Fruit fly (Drosophila melanogaster) whole organism, embryonic: ENCODE measurements around the gene Eig71Ed.

ENCODE experiments used
- Awh ChIP-seq: fragments of 200-800 bp; sonication (Bioruptor generic); IDR thresholded peaks from 2 replicates; pipeline ENCODE4, ENCODE4 v1.3.6; 2022; ENCODE audit warnings: missing biosample characterization, missing genetic modification characterization
- CG11398 ChIP-seq: fragments of 200-800 bp; sonication (Bioruptor generic); optimal IDR thresholded peaks from 2 replicates; lab custom pipeline; 2016; ENCODE audit warnings: missing biosample characterization, missing genetic modification characterization
- CG11696 ChIP-seq: fragments of 200-800 bp; sonication (Bioruptor generic); IDR thresholded peaks from 2 replicates; pipeline ENCODE4 v1.3.6; 2022; ENCODE audit warnings: missing biosample characterization, missing genetic modification characterization
- CG12769 ChIP-seq: fragments of 200-800 bp; sonication (Bioruptor generic); optimal IDR thresholded peaks from 2 replicates; lab custom pipeline; 2019; ENCODE audit warnings: missing biosample characterization, mild to moderate bottlenecking, missing genetic modification characterization, moderate library complexity
- CG14441 ChIP-seq: fragments of 200-800 bp; sonication (Bioruptor generic); IDR thresholded peaks from 2 replicates; pipeline ENCODE4 v1.3.6; 2022; ENCODE audit warnings: missing biosample characterization, missing genetic modification characterization
- CG15269 ChIP-seq: fragments of 200-800 bp; sonication (Bioruptor generic); optimal IDR thresholded peaks from 2 replicates; lab custom pipeline; 2018; ENCODE audit warnings: missing biosample characterization, mild to moderate bottlenecking, missing genetic modification characterization, moderate library complexity
- CG16863 ChIP-seq: fragments of 200-800 bp; sonication (Bioruptor generic); optimal IDR thresholded peaks from 3 replicates; lab custom pipeline; 2016; ENCODE audit warnings: missing biosample characterization, missing genetic modification characterization
- CG18764 ChIP-seq: fragments of 200-800 bp; sonication (Bioruptor generic); optimal IDR thresholded peaks from 3 replicates; lab custom pipeline; 2016; ENCODE audit warnings: missing biosample characterization, missing genetic modification characterization
- CG30431 ChIP-seq: fragments of 200-800 bp; sonication (Bioruptor generic); optimal IDR thresholded peaks from 2 replicates; lab custom pipeline; 2017; ENCODE audit warnings: missing biosample characterization, missing genetic modification characterization
- CG4360 ChIP-seq: fragments of 200-800 bp; sonication (Bioruptor generic); IDR thresholded peaks from 2 replicates; pipeline ENCODE4 v1.3.6; 2022; ENCODE audit warnings: missing biosample characterization, missing genetic modification characterization
- CG6854 ChIP-seq: fragments of 200-800 bp; sonication (Bioruptor generic); optimal IDR thresholded peaks from 3 replicates; lab custom pipeline; 2017; ENCODE audit warnings: missing biosample characterization, mild to moderate bottlenecking, missing genetic modification characterization
- CG7745 ChIP-seq: fragments of 200-800 bp; sonication (Bioruptor generic); optimal IDR thresholded peaks from 2 replicates; lab custom pipeline; 2018; ENCODE audit warnings: missing biosample characterization, mild to moderate bottlenecking, missing genetic modification characterization, moderate library complexity
- CG7786 ChIP-seq: fragments of 200-800 bp; sonication (Bioruptor generic); optimal IDR thresholded peaks from 2 replicates; lab custom pipeline; 2016; ENCODE audit warnings: missing biosample characterization, missing genetic modification characterization
- CG8281 ChIP-seq: fragments of 200-800 bp; sonication (Bioruptor generic); optimal IDR thresholded peaks from 2 replicates; lab custom pipeline; 2018; ENCODE audit warnings: missing biosample characterization, mild to moderate bottlenecking, missing genetic modification characterization, moderate library complexity
- CG8388 ChIP-seq: fragments of 200-800 bp; sonication (Bioruptor generic); optimal IDR thresholded peaks from 2 replicates; lab custom pipeline; 2019; ENCODE audit warnings: missing biosample characterization, mild to moderate bottlenecking, missing genetic modification characterization, moderate library complexity
- E2f1 ChIP-seq: fragments of 200-800 bp; sonication (Bioruptor generic); IDR thresholded peaks from 2 replicates; pipeline ENCODE4 v1.3.6; 2022; ENCODE audit warnings: missing biosample characterization, missing genetic modification characterization
- Hand ChIP-seq: fragments of 200-800 bp; sonication (Bioruptor generic); optimal IDR thresholded peaks from 2 replicates; lab custom pipeline; 2017; ENCODE audit warnings: mild to moderate bottlenecking, missing biosample characterization, missing genetic modification reagents, missing genetic modification characterization
- HmgD ChIP-seq: fragments of 200-800 bp; sonication (Bioruptor generic); optimal IDR thresholded peaks from 3 replicates; lab custom pipeline; 2016; ENCODE audit warnings: missing biosample characterization, missing genetic modification characterization
- Hr78 ChIP-seq, 2 experiments: fragments of 200-800 bp in 1 of 2; fragments of >200 bp in 1 of 2; sonication (Bioruptor generic) in 1 of 2; optimal IDR thresholded peaks; 2 replicates each; lab custom pipeline; 2017 to 2019; ENCODE audit warnings: missing biosample characterization in 2 of 2, missing genetic modification characterization in 2 of 2, mild to moderate bottlenecking in 1 of 2, moderate library complexity in 1 of 2
- Myb ChIP-seq: fragments of 200-800 bp; sonication (Bioruptor generic); optimal IDR thresholded peaks from 2 replicates; lab custom pipeline; 2016; ENCODE audit warnings: missing biosample characterization, missing genetic modification characterization
- Oaz ChIP-seq: fragments of 200-800 bp; sonication (Bioruptor generic); IDR thresholded peaks from 2 replicates; pipeline ENCODE4 v1.3.6; 2022; ENCODE audit warnings: missing biosample characterization, missing genetic modification characterization
- Ravus ChIP-seq: fragments of 200-800 bp; sonication (Bioruptor generic); IDR thresholded peaks from 2 replicates; pipeline ENCODE4 v1.3.6; 2022; ENCODE audit warnings: missing biosample characterization, missing genetic modification characterization
- Scr ChIP-seq: fragments of 200-800 bp; sonication (Bioruptor generic); IDR thresholded peaks from 2 replicates; pipeline ENCODE4 v1.3.6; 2022; ENCODE audit warnings: missing biosample characterization, missing genetic modification characterization; ENCODE audit not compliant: partially characterized antibody
- Sox102F ChIP-seq: fragments of 200-800 bp; sonication (Bioruptor generic); optimal IDR thresholded peaks from 2 replicates; lab custom pipeline; 2018; ENCODE audit warnings: missing biosample characterization, mild to moderate bottlenecking, missing genetic modification characterization, moderate library complexity
- Taf1 ChIP-seq: fragments of 200-800 bp; sonication (Bioruptor generic); IDR thresholded peaks from 2 replicates; pipeline ENCODE4 v1.3.6; 2022; ENCODE audit warnings: missing biosample characterization, missing genetic modification characterization
- Xrp1 ChIP-seq: fragments of 200-800 bp; sonication (Bioruptor generic); IDR thresholded peaks from 2 replicates; pipeline ENCODE4 v1.3.6; 2022; ENCODE audit warnings: missing biosample characterization, missing genetic modification characterization
- abd-A ChIP-seq: fragments of 200-800 bp; sonication (Bioruptor generic); optimal IDR thresholded peaks from 3 replicates; lab custom pipeline; 2019; ENCODE audit warnings: missing biosample characterization, mild to moderate bottlenecking, missing genetic modification characterization, moderate library complexity
- cg ChIP-seq: fragments of 200-800 bp; sonication (Bioruptor generic); optimal IDR thresholded peaks from 3 replicates; lab custom pipeline; 2019; ENCODE audit warnings: missing biosample characterization, mild to moderate bottlenecking, missing genetic modification characterization, moderate library complexity
- chinmo ChIP-seq: fragments of 200-800 bp; sonication (Bioruptor generic); IDR thresholded peaks from 4 replicates; pipeline ENCODE4 v1.3.6; 2022; ENCODE audit warnings: missing biosample characterization, missing genetic modification characterization; ENCODE audit not compliant: partially characterized antibody
- ci ChIP-seq: fragments of 200-800 bp; sonication (Bioruptor generic); IDR thresholded peaks from 3 replicates; pipeline ENCODE4 v1.3.6; 2022; ENCODE audit warnings: missing biosample characterization, missing genetic modification characterization
- crol ChIP-seq: fragments of 200-800 bp; sonication (Bioruptor generic); IDR thresholded peaks from 2 replicates; pipeline ENCODE4 v1.3.6; 2022; ENCODE audit warnings: missing biosample characterization, missing genetic modification characterization
- danr ChIP-seq: fragments of 200-800 bp; sonication (Bioruptor generic); IDR thresholded peaks from 2 replicates; pipeline ENCODE4 v1.3.6; 2022; ENCODE audit warnings: missing biosample characterization, missing genetic modification characterization
- ind ChIP-seq: fragments of 200-800 bp; sonication (Bioruptor generic); optimal IDR thresholded peaks from 3 replicates; lab custom pipeline; 2016; ENCODE audit warnings: missing biosample characterization, missing genetic modification characterization
- kni ChIP-seq: fragments of 200-800 bp; sonication (Bioruptor generic); optimal IDR thresholded peaks from 3 replicates; lab custom pipeline; 2017; ENCODE audit warnings: mild to moderate bottlenecking, missing biosample characterization, missing genetic modification reagents, missing genetic modification characterization
- lola ChIP-seq, 3 experiments: fragments of >200 bp in 2 of 3; fragments of 200-800 bp in 1 of 3; sonication (Bioruptor generic) in 1 of 3; optimal IDR thresholded peaks; 2 replicates each; lab custom pipeline; 2017 to 2019; ENCODE audit warnings: missing biosample characterization in 3 of 3, missing genetic modification characterization in 3 of 3, mild to moderate bottlenecking in 1 of 3, moderate library complexity in 1 of 3
- oc ChIP-seq: fragments of 200-800 bp; sonication (Bioruptor generic); optimal IDR thresholded peaks from 2 replicates; lab custom pipeline; 2018; ENCODE audit warnings: missing biosample characterization, mild to moderate bottlenecking, missing genetic modification characterization, moderate library complexity
- pb ChIP-seq: fragments of 200-800 bp; sonication (Bioruptor generic); optimal IDR thresholded peaks from 3 replicates; lab custom pipeline; 2016; ENCODE audit warnings: missing biosample characterization, missing genetic modification characterization
- pnt ChIP-seq: fragments of 200-800 bp; sonication (Bioruptor generic); optimal IDR thresholded peaks from 3 replicates; lab custom pipeline; 2016; ENCODE audit warnings: missing biosample characterization, missing genetic modification characterization
- sd ChIP-seq: fragments of 200-800 bp; sonication (Bioruptor generic); optimal IDR thresholded peaks from 3 replicates; lab custom pipeline; 2018; ENCODE audit warnings: missing biosample characterization, mild to moderate bottlenecking, missing genetic modification characterization, moderate library complexity
- usp ChIP-seq: fragments of >200 bp; optimal IDR thresholded peaks from 2 replicates; lab custom pipeline; 2017; ENCODE audit warnings: missing biosample characterization, missing genetic modification characterization
- vvl ChIP-seq: fragments of 200-800 bp; sonication (Bioruptor generic); IDR thresholded peaks from 2 replicates; pipeline ENCODE4 v1.3.6; 2022; ENCODE audit warnings: missing biosample characterization, missing genetic modification characterization

Eig71Ed gene

dm6 chr3L:15700338-15700966 is 48.1 kb downstream of the Eig71Ed start (continued):
- no peak for TF ChIP-seq CG16863
- TF ChIP-seq Sox102F = no peak
- no peak for TF ChIP-seq pnt (GFP tag; lab: Kevin White, UChicago)
- no peak for TF ChIP-seq Oaz (GFP tag; lab: Robert Waterston, UW)
- TF ChIP-seq cg = no peak
- no peak for TF ChIP-seq CG6854 (GFP tag; lab: Kevin White, UChicago)
- TF ChIP-seq pb (GFP tag; lab: Kevin White, UChicago) = no peak
- no peak for TF ChIP-seq CG8281 (tag; lab: Kevin White, UChicago)
- peak; percentile 95 for TF ChIP-seq CG4360 (GFP tag; lab: Robert Waterston, UW)
- no peak for TF ChIP-seq CG7786
- no peak for TF ChIP-seq Taf1
- peak; percentile 60 for TF ChIP-seq CG30431 (GFP tag; lab: Kevin White, UChicago)
- TF ChIP-seq Xrp1 (GFP tag; lab: Robert Waterston, UW) = peak; percentile 47; the same call in 1 of the 2 replicates
- no peak for TF ChIP-seq E2f1 (GFP tag; lab: Robert Waterston, UW)
- TF ChIP-seq CG15269 = no peak
- TF ChIP-seq Ravus (GFP tag; lab: Robert Waterston, UW) = no peak
- TF ChIP-seq Myb (GFP tag; lab: Kevin White, UChicago) = no peak
- no peak for TF ChIP-seq danr (GFP tag; lab: Robert Waterston, UW)
- TF ChIP-seq Hr78 (GFP tag; optimal IDR thresholded peaks at IDR 0.05; lab: Kevin White, UChicago) = no peak
- TF ChIP-seq CG8388 (GFP tag; lab: Kevin White, UChicago) = peak; percentile 66
- no peak for TF ChIP-seq Scr
- no peak for TF ChIP-seq chinmo (GFP tag; lab: Robert Waterston, UW)
- TF ChIP-seq lola (GFP tag; optimal IDR thresholded peaks at IDR 0.05; lab: Kevin White, UChicago) = peak in 1 of 3 experiments; percentile 96
- TF ChIP-seq CG14441 (GFP tag; lab: Robert Waterston, UW) = no peak
- TF ChIP-seq ind (GFP tag; lab: Kevin White, UChicago) = no peak
- no peak for TF ChIP-seq ci (GFP tag; lab: Robert Waterston, UW)

DNA sequence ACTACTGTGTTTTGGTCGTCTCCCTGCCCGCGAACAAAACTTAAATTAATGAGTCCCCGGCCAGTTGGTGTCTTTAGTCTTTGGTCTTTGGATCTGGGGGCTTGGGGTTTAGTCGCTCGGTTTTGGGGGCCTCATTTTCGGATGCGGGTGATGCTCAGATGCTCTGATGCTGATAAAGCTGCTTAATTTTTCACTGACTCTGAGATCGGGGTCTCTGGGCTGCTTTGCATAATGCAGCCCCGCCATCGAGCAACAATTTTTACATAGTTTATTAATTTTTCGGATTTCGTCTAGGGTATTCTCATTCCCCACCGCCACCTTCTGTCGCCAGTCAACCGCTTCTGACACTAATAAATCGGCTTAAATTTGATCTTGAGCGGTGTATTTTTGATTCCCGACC is 49.9 kb downstream of the Eig71Ed start:
- TF ChIP-seq Awh (GFP tag; lab: Robert Waterston, UW) = peak; percentile 60; the same call in 1 of the 2 replicates
- TF ChIP-seq CG11398 (GFP tag; lab: Kevin White, UChicago) = no peak
- TF ChIP-seq Hand (GFP tag; lab: Kevin White, UChicago) = no peak
- peak; percentile 1 for TF ChIP-seq CG12769 (tag; lab: Kevin White, UChicago)
- peak; percentile 19 for TF ChIP-seq abd-A (tag; lab: Kevin White, UChicago)
- peak; percentile 28; the same call in 1 of the 2 replicates for TF ChIP-seq crol (GFP tag; lab: Robert Waterston, UW)
- TF ChIP-seq HmgD (GFP tag; lab: Kevin White, UChicago) = no peak
- peak; percentile 86 for TF ChIP-seq CG7745
- no peak for TF ChIP-seq CG11696 (GFP tag; lab: Robert Waterston, UW)
- no peak for TF ChIP-seq usp (GFP tag; lab: Kevin White, UChicago)
- TF ChIP-seq CG18764 (GFP tag; lab: Kevin White, UChicago) = no peak
- 0 out of 4 replicates have a peak, but pooled peaks have one; percentile 51 for TF ChIP-seq chinmo (GFP tag; lab: Robert Waterston, UW)
- TF ChIP-seq oc (tag; lab: Kevin White, UChicago) = peak; percentile 94
- TF ChIP-seq kni (GFP tag; lab: Kevin White, UChicago) = peak; percentile 18
- peak; percentile 66 for TF ChIP-seq vvl (GFP tag; lab: Robert Waterston, UW)
- no peak for TF ChIP-seq sd (tag; lab: Kevin White, UChicago)
